Worm (Caenorhabditis elegans) whole organism, L3 larva: ENCODE results near the gene fbxa-188.
A peak's percentile ranks its signal among the peaks of the same experiment; 100 is the strongest.

Experiments used
- R02D3.7 ChIP-seq: fragments of 150-350 bp; optimal IDR thresholded peaks from 2 replicates; lab custom pipeline; 2014; ENCODE audit warnings: missing biosample characterization, missing genetic modification characterization
- ZK546.5 ChIP-seq: sonication (generic microtip); optimal IDR thresholded peaks from 2 replicates; lab custom pipeline; 2017; ENCODE audit warnings: missing biosample characterization, missing genetic modification characterization
- ceh-16 ChIP-seq: sonication (generic microtip); optimal IDR thresholded peaks from 2 replicates; lab custom pipeline; 2017; ENCODE audit warnings: missing biosample characterization, missing genetic modification characterization
- ceh-28 ChIP-seq: fragments of 150-350 bp; optimal IDR thresholded peaks from 2 replicates; lab custom pipeline; 2014; ENCODE audit warnings: missing biosample characterization, missing genetic modification reagents, missing genetic modification characterization
- daf-12 ChIP-seq: fragments of 150-350 bp; optimal IDR thresholded peaks from 2 replicates; lab custom pipeline; 2014; ENCODE audit warnings: missing biosample characterization, missing genetic modification reagents, missing genetic modification characterization
- egl-27 ChIP-seq: sonication (generic microtip); optimal IDR thresholded peaks from 4 replicates; lab custom pipeline; 2017; ENCODE audit warnings: missing biosample characterization, missing genetic modification reagents, missing genetic modification characterization
- egl-5 ChIP-seq: fragments of 150-350 bp; optimal IDR thresholded peaks from 2 replicates; lab custom pipeline; 2017; ENCODE audit warnings: missing biosample characterization, missing genetic modification reagents, missing genetic modification characterization, inconsistent platforms
- elt-1 ChIP-seq: fragments of 150-350 bp; optimal IDR thresholded peaks from 2 replicates; lab custom pipeline; 2014; ENCODE audit warnings: missing biosample characterization, missing genetic modification characterization
- elt-2 ChIP-seq: sonication (generic microtip); optimal IDR thresholded peaks from 2 replicates; lab custom pipeline; 2016; ENCODE audit warnings: missing genetic modification reagents, mild to moderate bottlenecking, missing genetic modification characterization, missing compliant biosample characterization
- fkh-10 ChIP-seq: sonication (generic microtip); optimal IDR thresholded peaks from 2 replicates; lab custom pipeline; 2017; ENCODE audit warnings: missing biosample characterization, missing genetic modification reagents, missing genetic modification characterization
- fkh-2 ChIP-seq: fragments of 150-350 bp; optimal IDR thresholded peaks from 2 replicates; lab custom pipeline; 2014; ENCODE audit warnings: missing biosample characterization, missing genetic modification reagents, missing genetic modification characterization
- fos-1 ChIP-seq: fragments of 150-350 bp; optimal IDR thresholded peaks from 2 replicates; lab custom pipeline; 2014; ENCODE audit warnings: missing biosample characterization, missing genetic modification characterization
- hmg-11 ChIP-seq: sonication (generic microtip); optimal IDR thresholded peaks from 2 replicates; lab custom pipeline; 2016; ENCODE audit warnings: missing genetic modification characterization, missing compliant biosample characterization
- jun-1 ChIP-seq: fragments of 150-350 bp; optimal IDR thresholded peaks from 2 replicates; lab custom pipeline; 2014; ENCODE audit warnings: missing biosample characterization, missing genetic modification reagents, missing genetic modification characterization
- lin-15B ChIP-seq: fragments of 150-350 bp; optimal IDR thresholded peaks from 2 replicates; lab custom pipeline; 2014; ENCODE audit warnings: missing biosample characterization, missing genetic modification characterization
- lin-39 ChIP-seq: fragments of 150-350 bp; optimal IDR thresholded peaks from 2 replicates; lab custom pipeline; 2018; ENCODE audit warnings: missing biosample characterization, missing genetic modification reagents, missing genetic modification characterization
- lsy-12 ChIP-seq: sonication (generic microtip); optimal IDR thresholded peaks from 2 replicates; lab custom pipeline; 2016; ENCODE audit warnings: mild to moderate bottlenecking, missing genetic modification characterization, missing compliant biosample characterization
- mdl-1 ChIP-seq: fragments of 150-350 bp; optimal IDR thresholded peaks from 2 replicates; lab custom pipeline; 2014; ENCODE audit warnings: missing biosample characterization, missing genetic modification characterization
- nhr-11 ChIP-seq: fragments of 150-350 bp; optimal IDR thresholded peaks from 2 replicates; lab custom pipeline; 2014; ENCODE audit warnings: missing biosample characterization, missing genetic modification characterization
- nhr-23 ChIP-seq: fragments of 150-350 bp; optimal IDR thresholded peaks from 2 replicates; lab custom pipeline; 2014; ENCODE audit warnings: missing biosample characterization, missing genetic modification reagents, missing genetic modification characterization
- nhr-237 ChIP-seq: fragments of 150-350 bp; optimal IDR thresholded peaks from 2 replicates; lab custom pipeline; 2014; ENCODE audit warnings: missing biosample characterization, missing genetic modification characterization
- nhr-25 ChIP-seq: sonication (generic microtip); optimal IDR thresholded peaks from 2 replicates; lab custom pipeline; 2017; ENCODE audit warnings: missing biosample characterization, missing genetic modification characterization
- nhr-28 ChIP-seq: fragments of 150-350 bp; optimal IDR thresholded peaks from 2 replicates; lab custom pipeline; 2014; ENCODE audit warnings: missing biosample characterization, missing genetic modification characterization
- nhr-67 ChIP-seq: fragments of 150-350 bp; optimal IDR thresholded peaks from 2 replicates; lab custom pipeline; 2014; ENCODE audit warnings: missing biosample characterization, missing genetic modification characterization
- nhr-76 ChIP-seq: fragments of 150-350 bp; sonication (generic microtip); optimal IDR thresholded peaks from 5 replicates; lab custom pipeline; 2014; ENCODE audit warnings: missing biosample characterization, missing genetic modification characterization
- nhr-77 ChIP-seq: fragments of 150-350 bp; optimal IDR thresholded peaks from 2 replicates; lab custom pipeline; 2014; ENCODE audit warnings: missing biosample characterization, missing genetic modification characterization
- pha-4 ChIP-seq: fragments of 150-350 bp; optimal IDR thresholded peaks from 2 replicates; lab custom pipeline; 2014; ENCODE audit warnings: missing biosample characterization, missing genetic modification reagents, missing genetic modification characterization
- pqm-1 ChIP-seq: fragments of 150-350 bp; optimal IDR thresholded peaks from 2 replicates; lab custom pipeline; 2017; ENCODE audit warnings: missing biosample characterization, missing genetic modification characterization, inconsistent platforms
- skn-1 ChIP-seq: fragments of 150-350 bp; optimal IDR thresholded peaks from 2 replicates; lab custom pipeline; 2014; ENCODE audit warnings: missing biosample characterization, missing genetic modification characterization
- snpc-4 ChIP-seq: fragments of 150-350 bp; optimal IDR thresholded peaks from 2 replicates; lab custom pipeline; 2014; ENCODE audit warnings: missing biosample characterization, missing genetic modification characterization
- unc-39 ChIP-seq: sonication (generic microtip); optimal IDR thresholded peaks from 4 replicates; lab custom pipeline; 2017; ENCODE audit warnings: missing biosample characterization, missing genetic modification characterization
- unc-62 ChIP-seq: fragments of 150-350 bp; sonication (generic microtip); optimal IDR thresholded peaks from 4 replicates; lab custom pipeline; 2014; ENCODE audit warnings: missing biosample characterization, missing genetic modification reagents, missing genetic modification characterization
- zag-1 ChIP-seq: fragments of 150-350 bp; optimal IDR thresholded peaks from 2 replicates; lab custom pipeline; 2014; ENCODE audit warnings: missing biosample characterization, missing genetic modification characterization
- ztf-11 ChIP-seq: fragments of 150-350 bp; optimal IDR thresholded peaks from 2 replicates; lab custom pipeline; 2014; ENCODE audit warnings: missing biosample characterization, missing genetic modification characterization
- ztf-4 ChIP-seq: fragments of 150-350 bp; optimal IDR thresholded peaks from 2 replicates; lab custom pipeline; 2014; ENCODE audit warnings: missing biosample characterization, missing genetic modification characterization

The fbxa-188 gene

DNA sequence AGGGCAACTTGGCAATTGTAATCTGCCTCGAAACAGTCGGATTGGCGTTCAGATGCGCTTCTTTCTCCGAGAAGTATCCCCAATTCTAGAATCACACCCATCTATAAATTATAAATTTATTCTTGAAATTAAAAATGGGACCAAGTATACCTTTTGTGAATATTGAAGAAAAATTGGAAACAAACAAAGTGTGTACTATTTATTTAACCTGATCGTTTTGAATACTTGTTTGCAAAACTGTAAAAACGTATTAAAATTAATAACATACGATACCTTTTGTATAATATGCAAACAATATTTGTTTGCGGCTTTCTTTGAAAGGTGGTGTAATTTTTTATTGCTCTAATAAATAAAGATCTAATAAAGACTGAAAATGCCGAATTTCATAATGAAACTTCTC lies 32.3 kb downstream of the fbxa-188 start, which contains the start of gene Y61B8B.3:
Gene Y61B8B.3 (minus strand): TSS at position 101 of the 400 bp plus-strand sequence.
- TF ChIP-seq ztf-4 (tag; lab: Kevin White, UChicago) (no peak), egl-5 (tag; lab: Kevin White, UChicago) (no peak), nhr-23 (tag; lab: Kevin White, UChicago) (no peak), ztf-11 (tag; lab: Kevin White, UChicago) (no peak), jun-1 (no peak), snpc-4 (tag; lab: Kevin White, UChicago) (no peak), elt-2 (tag; lab: Kevin White, UChicago) (no peak)

DNA sequence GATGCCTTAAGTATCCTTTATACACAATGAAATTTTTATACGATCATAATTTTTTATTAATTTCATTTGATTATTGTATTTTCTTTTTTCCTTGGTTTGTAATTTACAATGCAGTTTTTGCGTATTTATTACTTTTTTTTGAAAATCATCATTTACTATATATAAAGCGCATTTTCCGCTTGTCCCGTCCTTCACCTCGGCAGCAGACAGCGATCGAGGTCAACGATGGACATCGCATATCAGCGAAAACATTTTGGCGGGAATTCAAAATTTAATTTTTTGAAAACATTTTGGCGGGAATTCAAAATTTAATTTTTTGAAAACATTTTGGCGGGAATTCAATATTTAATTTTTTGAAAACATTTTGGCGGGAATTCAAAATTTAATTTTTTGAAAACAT lies 36.8 kb downstream of the fbxa-188 start:
- no peak for TF ChIP-seq skn-1 (tag; lab: Kevin White, UChicago)
- no peak for TF ChIP-seq unc-39 (tag; lab: Kevin White, UChicago)
- TF ChIP-seq lin-15B (tag; lab: Kevin White, UChicago) = no peak
- no peak for TF ChIP-seq egl-5 (tag; lab: Kevin White, UChicago)
- no peak for TF ChIP-seq pha-4 (tag; lab: Kevin White, UChicago)
- TF ChIP-seq nhr-28 = no peak
- TF ChIP-seq hmg-11 (tag; lab: Kevin White, UChicago) = no peak
- no peak for TF ChIP-seq nhr-76 (tag; lab: Kevin White, UChicago)
- TF ChIP-seq pqm-1 (tag; lab: Kevin White, UChicago) = no peak
- TF ChIP-seq ceh-16 (tag; lab: Kevin White, UChicago) = no peak
- no peak for TF ChIP-seq fkh-10
- no peak for TF ChIP-seq ztf-11 (tag; lab: Kevin White, UChicago)
- no peak for TF ChIP-seq nhr-25
- no peak for TF ChIP-seq egl-27
- TF ChIP-seq fkh-2 (tag; lab: Kevin White, UChicago) = no peak

DNA sequence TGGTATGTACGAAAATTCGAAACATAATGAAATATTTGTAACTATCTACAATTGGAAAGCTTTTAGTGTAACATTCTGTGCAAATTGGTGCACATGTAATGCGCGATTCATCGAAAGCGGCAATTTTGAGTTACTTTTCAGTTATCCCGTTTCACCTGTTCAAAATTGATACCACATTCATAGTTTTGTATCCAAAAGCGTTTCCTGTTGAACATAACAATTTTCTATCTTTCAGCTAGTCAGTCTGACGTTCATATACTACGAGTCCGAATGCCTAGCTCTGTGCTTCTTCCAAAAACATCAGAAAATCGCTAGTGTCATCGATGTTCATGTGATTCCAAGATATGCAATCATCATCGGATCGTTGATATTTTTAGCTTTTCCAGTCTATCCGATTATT lies 41.3 kb downstream of the fbxa-188 start:
- TF ChIP-seq daf-12 (tag; lab: Kevin White, UChicago) = no peak
- TF ChIP-seq ztf-11 (tag; lab: Kevin White, UChicago) = no peak
- TF ChIP-seq skn-1 (tag; lab: Kevin White, UChicago) = no peak
- TF ChIP-seq unc-62 (GFP tag; lab: Kevin White, UChicago) = no peak
- no peak for TF ChIP-seq lin-39 (tag; lab: Kevin White, UChicago)
- TF ChIP-seq nhr-237 = no peak
- TF ChIP-seq elt-1 (tag; lab: Kevin White, UChicago) = no peak
- TF ChIP-seq nhr-11 = no peak
- no peak for TF ChIP-seq nhr-67 (tag; lab: Kevin White, UChicago)
- TF ChIP-seq egl-5 (tag; lab: Kevin White, UChicago) = no peak
- TF ChIP-seq elt-2 (tag; lab: Kevin White, UChicago) = no peak
- TF ChIP-seq, all 47 proteins: peak for 0

DNA sequence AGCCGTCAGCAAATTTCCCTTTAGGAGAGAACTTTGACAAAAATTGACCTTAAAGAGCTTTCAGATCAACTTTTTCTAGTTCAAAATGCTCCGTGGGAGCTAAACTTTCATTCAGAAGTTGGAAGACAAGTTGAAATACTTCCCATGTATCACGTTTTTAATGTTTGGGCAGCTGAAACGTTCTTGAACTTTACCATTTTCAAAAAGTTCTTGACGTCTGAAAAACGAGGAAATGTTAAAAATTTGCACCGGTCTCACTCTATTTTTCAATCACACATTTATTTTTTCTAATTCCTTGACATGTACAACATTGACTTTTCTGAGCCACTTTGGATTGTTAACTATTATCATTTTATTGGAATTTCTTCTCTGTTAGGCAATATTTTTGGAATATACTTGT lies 42.0 kb downstream of the fbxa-188 start, which contains the start of gene sri-70:
Gene sri-70 (plus strand): TSS at position 301 of the 400 bp plus-strand sequence.
- TF ChIP-seq nhr-77 = no peak
- TF ChIP-seq mdl-1 = no peak
- no peak for TF ChIP-seq ztf-11 (tag; lab: Kevin White, UChicago)
- TF ChIP-seq nhr-28 = no peak
- TF ChIP-seq nhr-11 = no peak
- TF ChIP-seq pha-4 (tag; lab: Kevin White, UChicago) = no peak
- TF ChIP-seq nhr-25 = no peak
- TF ChIP-seq pqm-1 (tag; lab: Kevin White, UChicago) = no peak
- no peak for TF ChIP-seq hmg-11 (tag; lab: Kevin White, UChicago)
- no peak for TF ChIP-seq zag-1 (tag; lab: Kevin White, UChicago)
- no peak for TF ChIP-seq ztf-4 (tag; lab: Kevin White, UChicago)
- TF ChIP-seq fos-1 (tag; lab: Kevin White, UChicago) = no peak
- TF ChIP-seq snpc-4 (tag; lab: Kevin White, UChicago) = no peak
- TF ChIP-seq ceh-28 (tag; lab: Kevin White, UChicago) = no peak
- no peak for TF ChIP-seq elt-2 (tag; lab: Kevin White, UChicago)
- TF ChIP-seq egl-5 (tag; lab: Kevin White, UChicago) = no peak
- TF ChIP-seq lsy-12 (tag; lab: Kevin White, UChicago) = no peak

DNA sequence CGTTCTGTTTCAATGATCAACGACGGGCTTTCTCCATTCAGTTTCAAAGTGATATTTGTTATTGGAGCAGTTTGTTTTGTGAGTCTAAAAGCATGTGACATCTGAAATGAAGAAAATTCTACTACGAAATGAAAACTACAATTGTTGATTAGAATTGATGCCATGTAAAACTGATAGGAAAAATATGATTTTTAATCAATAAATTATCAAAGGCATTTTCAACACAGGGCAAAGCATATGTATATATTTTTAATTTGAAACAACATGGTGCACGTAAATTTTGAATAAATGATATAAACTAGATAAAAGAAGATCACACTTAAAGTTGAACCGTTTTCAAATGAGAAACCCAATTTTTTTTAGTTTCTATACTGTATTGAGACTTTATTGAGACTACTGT lies 43.4 kb downstream of the fbxa-188 start, which contains the start of gene K10G4.5:
Gene K10G4.5 (minus strand): TSS at position 101 of the 400 bp plus-strand sequence.
- TF ChIP-seq ZK546.5 (tag; lab: Kevin White, UChicago) = no peak
- no peak for TF ChIP-seq elt-1 (tag; lab: Kevin White, UChicago)
- no peak for TF ChIP-seq ztf-4 (tag; lab: Kevin White, UChicago)
- no peak for TF ChIP-seq lsy-12 (tag; lab: Kevin White, UChicago)
- no peak for TF ChIP-seq R02D3.7
- TF ChIP-seq elt-2 (tag; lab: Kevin White, UChicago) = peak; percentile 10
- TF ChIP-seq pqm-1 (tag; lab: Kevin White, UChicago) = no peak
- no peak for TF ChIP-seq lin-39 (tag; lab: Kevin White, UChicago)
